Worm (Caenorhabditis elegans) whole organism, L3 larva: ENCODE data around the gene ctl-3.

ENCODE experiments used
- R02D3.7 ChIP-seq: fragments of 150-350 bp; optimal IDR thresholded peaks from 2 replicates; lab custom pipeline; 2014; ENCODE audit warnings: missing biosample characterization, missing genetic modification characterization
- ZK546.5 ChIP-seq: sonication (generic microtip); optimal IDR thresholded peaks from 2 replicates; lab custom pipeline; 2017; ENCODE audit warnings: missing biosample characterization, missing genetic modification characterization
- aly-2 ChIP-seq: fragments of 150-350 bp; optimal IDR thresholded peaks from 2 replicates; lab custom pipeline; 2014; ENCODE audit warnings: missing biosample characterization, missing genetic modification characterization
- ceh-16 ChIP-seq: sonication (generic microtip); optimal IDR thresholded peaks from 2 replicates; lab custom pipeline; 2017; ENCODE audit warnings: missing biosample characterization, missing genetic modification characterization
- daf-12 ChIP-seq: fragments of 150-350 bp; optimal IDR thresholded peaks from 2 replicates; lab custom pipeline; 2014; ENCODE audit warnings: missing biosample characterization, missing genetic modification reagents, missing genetic modification characterization
- egl-5 ChIP-seq: fragments of 150-350 bp; optimal IDR thresholded peaks from 2 replicates; lab custom pipeline; 2017; ENCODE audit warnings: missing biosample characterization, missing genetic modification reagents, missing genetic modification characterization, inconsistent platforms
- elt-1 ChIP-seq: fragments of 150-350 bp; optimal IDR thresholded peaks from 2 replicates; lab custom pipeline; 2014; ENCODE audit warnings: missing biosample characterization, missing genetic modification characterization
- elt-2 ChIP-seq: sonication (generic microtip); optimal IDR thresholded peaks from 2 replicates; lab custom pipeline; 2016; ENCODE audit warnings: missing genetic modification reagents, mild to moderate bottlenecking, missing genetic modification characterization, missing compliant biosample characterization
- fkh-10 ChIP-seq: sonication (generic microtip); optimal IDR thresholded peaks from 2 replicates; lab custom pipeline; 2017; ENCODE audit warnings: missing biosample characterization, missing genetic modification reagents, missing genetic modification characterization
- fkh-2 ChIP-seq: fragments of 150-350 bp; optimal IDR thresholded peaks from 2 replicates; lab custom pipeline; 2014; ENCODE audit warnings: missing biosample characterization, missing genetic modification reagents, missing genetic modification characterization
- fos-1 ChIP-seq: fragments of 150-350 bp; optimal IDR thresholded peaks from 2 replicates; lab custom pipeline; 2014; ENCODE audit warnings: missing biosample characterization, missing genetic modification characterization
- jun-1 ChIP-seq: fragments of 150-350 bp; optimal IDR thresholded peaks from 2 replicates; lab custom pipeline; 2014; ENCODE audit warnings: missing biosample characterization, missing genetic modification reagents, missing genetic modification characterization
- lin-15B ChIP-seq: fragments of 150-350 bp; optimal IDR thresholded peaks from 2 replicates; lab custom pipeline; 2014; ENCODE audit warnings: missing biosample characterization, missing genetic modification characterization
- lin-39 ChIP-seq: fragments of 150-350 bp; optimal IDR thresholded peaks from 2 replicates; lab custom pipeline; 2018; ENCODE audit warnings: missing biosample characterization, missing genetic modification reagents, missing genetic modification characterization
- mdl-1 ChIP-seq: fragments of 150-350 bp; optimal IDR thresholded peaks from 2 replicates; lab custom pipeline; 2014; ENCODE audit warnings: missing biosample characterization, missing genetic modification characterization
- mml-1 ChIP-seq: fragments of 150-350 bp; sonication (generic microtip); optimal IDR thresholded peaks from 3 replicates; lab custom pipeline; 2014; ENCODE audit warnings: missing biosample characterization, missing genetic modification characterization
- nfya-1 ChIP-seq: sonication (generic microtip); optimal IDR thresholded peaks from 2 replicates; lab custom pipeline; 2017; ENCODE audit warnings: missing genetic modification characterization, mild to moderate bottlenecking, missing compliant biosample characterization, antibody characterized with exemption, moderate library complexity; ENCODE audit not compliant: insufficient read depth
- nhr-11 ChIP-seq: fragments of 150-350 bp; optimal IDR thresholded peaks from 2 replicates; lab custom pipeline; 2014; ENCODE audit warnings: missing biosample characterization, missing genetic modification characterization
- nhr-23 ChIP-seq: fragments of 150-350 bp; optimal IDR thresholded peaks from 2 replicates; lab custom pipeline; 2014; ENCODE audit warnings: missing biosample characterization, missing genetic modification reagents, missing genetic modification characterization
- nhr-237 ChIP-seq: fragments of 150-350 bp; optimal IDR thresholded peaks from 2 replicates; lab custom pipeline; 2014; ENCODE audit warnings: missing biosample characterization, missing genetic modification characterization
- nhr-25 ChIP-seq: sonication (generic microtip); optimal IDR thresholded peaks from 2 replicates; lab custom pipeline; 2017; ENCODE audit warnings: missing biosample characterization, missing genetic modification characterization
- nhr-28 ChIP-seq: fragments of 150-350 bp; optimal IDR thresholded peaks from 2 replicates; lab custom pipeline; 2014; ENCODE audit warnings: missing biosample characterization, missing genetic modification characterization
- nhr-43 ChIP-seq: sonication (generic microtip); optimal IDR thresholded peaks from 2 replicates; lab custom pipeline; 2016; ENCODE audit warnings: mild to moderate bottlenecking, missing genetic modification characterization, missing compliant biosample characterization; ENCODE audit not compliant: poor library complexity, severe bottlenecking
- pha-4 ChIP-seq: fragments of 150-350 bp; optimal IDR thresholded peaks from 2 replicates; lab custom pipeline; 2014; ENCODE audit warnings: missing biosample characterization, missing genetic modification reagents, missing genetic modification characterization
- pqm-1 ChIP-seq: fragments of 150-350 bp; optimal IDR thresholded peaks from 2 replicates; lab custom pipeline; 2017; ENCODE audit warnings: missing biosample characterization, missing genetic modification characterization, inconsistent platforms
- sea-2 ChIP-seq: fragments of 150-350 bp; sonication (generic microtip); optimal IDR thresholded peaks from 4 replicates; lab custom pipeline; 2014; ENCODE audit warnings: missing biosample characterization, missing genetic modification reagents, missing genetic modification characterization
- skn-1 ChIP-seq: fragments of 150-350 bp; optimal IDR thresholded peaks from 2 replicates; lab custom pipeline; 2014; ENCODE audit warnings: missing biosample characterization, missing genetic modification characterization
- snpc-4 ChIP-seq: fragments of 150-350 bp; optimal IDR thresholded peaks from 2 replicates; lab custom pipeline; 2014; ENCODE audit warnings: missing biosample characterization, missing genetic modification characterization
- unc-39 ChIP-seq: sonication (generic microtip); optimal IDR thresholded peaks from 4 replicates; lab custom pipeline; 2017; ENCODE audit warnings: missing biosample characterization, missing genetic modification characterization
- unc-62 ChIP-seq: fragments of 150-350 bp; sonication (generic microtip); optimal IDR thresholded peaks from 4 replicates; lab custom pipeline; 2014; ENCODE audit warnings: missing biosample characterization, missing genetic modification reagents, missing genetic modification characterization
- zag-1 ChIP-seq: fragments of 150-350 bp; optimal IDR thresholded peaks from 2 replicates; lab custom pipeline; 2014; ENCODE audit warnings: missing biosample characterization, missing genetic modification characterization
- ztf-11 ChIP-seq: fragments of 150-350 bp; optimal IDR thresholded peaks from 2 replicates; lab custom pipeline; 2014; ENCODE audit warnings: missing biosample characterization, missing genetic modification characterization
- ztf-4 ChIP-seq: fragments of 150-350 bp; optimal IDR thresholded peaks from 2 replicates; lab custom pipeline; 2014; ENCODE audit warnings: missing biosample characterization, missing genetic modification characterization

The ctl-3 gene

ce11 chrII:14296320-14296719, 14.3 kb downstream of the ctl-3 start (continued):
- TF ChIP-seq sea-2 (GFP tag; lab: Kevin White, UChicago) (no peak), lin-39 (tag; lab: Kevin White, UChicago) (no peak)

ce11 chrII:14294390-14294789, 16.2 kb downstream of the ctl-3 start:
- TF ChIP-seq nhr-25 (tag; lab: Kevin White, UChicago) (no peak), fkh-10 (GFP tag; lab: Kevin White, UChicago) (no peak), unc-62 (no peak), ztf-11 (tag; lab: Kevin White, UChicago) (no peak), ZK546.5 (tag; lab: Kevin White, UChicago) (no peak)

DNA sequence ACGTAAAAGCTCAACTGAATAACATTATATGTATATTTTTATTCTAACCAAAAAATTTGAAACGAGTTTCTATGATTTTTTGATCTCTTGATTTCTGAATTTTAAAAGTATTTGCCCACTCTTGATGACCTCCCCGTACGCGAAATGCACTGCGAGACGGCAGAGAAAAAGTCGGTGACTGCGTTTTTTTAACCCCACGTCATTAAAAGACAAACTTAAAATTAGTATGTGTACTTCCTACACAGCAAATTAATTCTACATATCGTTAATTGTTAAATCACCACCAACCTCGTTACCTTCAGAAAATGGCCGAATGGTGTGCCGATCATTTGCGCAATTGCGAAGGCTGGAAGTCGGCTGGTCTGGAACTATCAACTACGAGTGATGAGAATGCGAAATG, 18.1 kb downstream of the ctl-3 start, which contains the start of gene Y54G11A.4:
Y54G11A.4 (plus strand) TSS at position 301 of the 400 bp plus-strand sequence.
- TF ChIP-seq pha-4 (peak; percentile 40), nhr-11 (tag; lab: Kevin White, UChicago) (no peak), aly-2 (no peak), mml-1 (tag; lab: Kevin White, UChicago) (no peak), egl-5 (tag; lab: Kevin White, UChicago) (no peak)

ce11 chrII:14290846-14291245, 19.7 kb downstream of the ctl-3 start:
- TF ChIP-seq skn-1 (tag; lab: Kevin White, UChicago), result peak; percentile 33
- no peak for TF ChIP-seq lin-15B (tag; lab: Kevin White, UChicago)
- peak; percentile 29 for TF ChIP-seq elt-2 (tag; lab: Kevin White, UChicago)
- no peak for TF ChIP-seq egl-5 (tag; lab: Kevin White, UChicago)
- TF ChIP-seq mml-1 (tag; lab: Kevin White, UChicago), result no peak
- no peak for TF ChIP-seq nhr-237 (tag; lab: Kevin White, UChicago)
- peak; percentile 53 for TF ChIP-seq pqm-1 (tag; lab: Kevin White, UChicago)
- TF ChIP-seq jun-1 (tag; lab: Kevin White, UChicago), result no peak
- TF ChIP-seq nhr-43 (tag; lab: Kevin White, UChicago), result no peak
- TF ChIP-seq nfya-1, result no peak
- TF ChIP-seq ceh-16 (tag; lab: Kevin White, UChicago), result no peak
- TF ChIP-seq ZK546.5 (tag; lab: Kevin White, UChicago), result no peak
- no peak for TF ChIP-seq ztf-11 (tag; lab: Kevin White, UChicago)
- TF ChIP-seq elt-1 (tag; lab: Kevin White, UChicago), result no peak
- no peak for TF ChIP-seq fkh-2
- TF ChIP-seq pha-4, result peak; percentile 81
- TF ChIP-seq, all 47 proteins: peak for 4

- TF ChIP-seq fos-1 (tag; lab: Kevin White, UChicago), result no peak
- TF ChIP-seq nhr-28 (tag; lab: Kevin White, UChicago), result no peak
- TF ChIP-seq zag-1 (tag; lab: Kevin White, UChicago), result no peak
- TF ChIP-seq daf-12 (tag; lab: Kevin White, UChicago), result no peak
Measured at ce11 chrII:14288968-14289367, 21.6 kb downstream of the ctl-3 start, which contains the start of gene srh-42. Gene srh-42 (minus strand): TSS chrII:14289068.

ce11 chrII:14287277-14287676, 23.3 kb downstream of the ctl-3 start, which contains the start of gene srh-41:
Gene srh-41 (minus strand): TSS chrII:14287377.
- TF ChIP-seq nfya-1 (no peak), mdl-1 (tag; lab: Kevin White, UChicago) (no peak), sea-2 (GFP tag; lab: Kevin White, UChicago) (no peak), jun-1 (tag; lab: Kevin White, UChicago) (no peak), R02D3.7 (no peak), unc-39 (tag; lab: Kevin White, UChicago) (no peak), zag-1 (tag; lab: Kevin White, UChicago) (no peak), mml-1 (tag; lab: Kevin White, UChicago) (no peak), snpc-4 (tag; lab: Kevin White, UChicago) (no peak), nhr-23 (no peak), ztf-4 (tag; lab: Kevin White, UChicago) (no peak)
